Fruit fly (Drosophila melanogaster) whole organism, embryonic: ENCODE results near the gene Oatp26F.

Experiments
- CG10209 ChIP-seq: fragments of 200-800 bp; sonication (Bioruptor generic); optimal IDR thresholded peaks from 3 replicates; lab custom pipeline; 2017; ENCODE audit warnings: missing biosample characterization, mild to moderate bottlenecking, missing genetic modification characterization, missing genetic modification reagents
- CG10267 ChIP-seq: fragments of 200-800 bp; sonication (Bioruptor generic); optimal IDR thresholded peaks from 2 replicates; lab custom pipeline; 2018; ENCODE audit warnings: missing biosample characterization, mild to moderate bottlenecking, missing genetic modification characterization, moderate library complexity
- CG13287 ChIP-seq: fragments of 200-800 bp; sonication (Bioruptor generic); IDR thresholded peaks from 2 replicates; pipeline ENCODE4 v1.3.6; 2022; ENCODE audit warnings: missing biosample characterization, missing genetic modification characterization; ENCODE audit not compliant: partially characterized antibody
- CG14014 ChIP-seq: fragments of 200-800 bp; sonication (Bioruptor generic); IDR thresholded peaks from 2 replicates; pipeline ENCODE4 v1.3.6; 2022; ENCODE audit warnings: missing biosample characterization, missing genetic modification characterization
- CG14710 ChIP-seq: fragments of 200-800 bp; sonication (Bioruptor generic); optimal IDR thresholded peaks from 3 replicates; lab custom pipeline; 2019; ENCODE audit warnings: missing biosample characterization, mild to moderate bottlenecking, missing genetic modification characterization, moderate library complexity
- CG15514 ChIP-seq: fragments of 200-800 bp; sonication (Bioruptor generic); optimal IDR thresholded peaks from 3 replicates; lab custom pipeline; 2017; ENCODE audit warnings: missing biosample characterization, missing genetic modification characterization, mild to moderate bottlenecking, moderate library complexity, missing genetic modification reagents
- CG17359 ChIP-seq: fragments of 200-800 bp; sonication (Bioruptor generic); optimal IDR thresholded peaks from 3 replicates; lab custom pipeline; 2018; ENCODE audit warnings: missing biosample characterization, mild to moderate bottlenecking, missing genetic modification characterization, moderate library complexity
- CG17802 ChIP-seq: fragments of 200-800 bp; sonication (Bioruptor generic); optimal IDR thresholded peaks from 2 replicates; lab custom pipeline; 2018; ENCODE audit warnings: missing biosample characterization, mild to moderate bottlenecking, missing genetic modification characterization, moderate library complexity
- CG18476 ChIP-seq: fragments of 200-800 bp; sonication (Bioruptor generic); optimal IDR thresholded peaks from 2 replicates; lab custom pipeline; 2016; ENCODE audit warnings: missing biosample characterization, mild to moderate bottlenecking, missing genetic modification characterization
- CG30020 ChIP-seq: fragments of 200-800 bp; optimal IDR thresholded peaks from 2 replicates; lab custom pipeline; 2019; ENCODE audit warnings: missing biosample characterization, mild to moderate bottlenecking, missing genetic modification characterization, moderate library complexity
- CG30403 ChIP-seq: fragments of 200-800 bp; sonication (Bioruptor generic); optimal IDR thresholded peaks from 3 replicates; lab custom pipeline; 2016; ENCODE audit warnings: missing biosample characterization, missing genetic modification characterization
- CG4617 ChIP-seq: fragments of 200-800 bp; sonication (Bioruptor generic); optimal IDR thresholded peaks from 3 replicates; lab custom pipeline; 2016; ENCODE audit warnings: missing biosample characterization, missing genetic modification characterization, borderline replicate concordance
- CG7745 ChIP-seq: fragments of 200-800 bp; sonication (Bioruptor generic); optimal IDR thresholded peaks from 2 replicates; lab custom pipeline; 2018; ENCODE audit warnings: missing biosample characterization, mild to moderate bottlenecking, missing genetic modification characterization, moderate library complexity
- CG7839 ChIP-seq: fragments of 200-800 bp; sonication (Bioruptor generic); optimal IDR thresholded peaks from 3 replicates; lab custom pipeline; 2018; ENCODE audit warnings: missing biosample characterization, mild to moderate bottlenecking, missing genetic modification characterization, moderate library complexity
- CG9797 ChIP-seq: fragments of 200-800 bp; sonication (Bioruptor generic); optimal IDR thresholded peaks from 3 replicates; lab custom pipeline; 2018; ENCODE audit warnings: missing biosample characterization, mild to moderate bottlenecking, missing genetic modification characterization
- Dp ChIP-seq: fragments of 200-800 bp; sonication (Bioruptor generic); optimal IDR thresholded peaks from 2 replicates; lab custom pipeline; 2018; ENCODE audit warnings: missing biosample characterization, mild to moderate bottlenecking, missing genetic modification characterization, moderate library complexity
- E2f2 ChIP-seq: fragments of 200-800 bp; sonication (Bioruptor generic); IDR thresholded peaks from 2 replicates; pipeline ENCODE4 v1.3.6; 2022; ENCODE audit warnings: missing biosample characterization, missing genetic modification characterization
- Hey ChIP-seq: fragments of 200-800 bp; sonication (Bioruptor generic); optimal IDR thresholded peaks from 3 replicates; lab custom pipeline; 2018; ENCODE audit warnings: missing biosample characterization, mild to moderate bottlenecking, missing genetic modification characterization
- MBD-R2 ChIP-seq: fragments of 200-800 bp; sonication (Bioruptor generic); IDR thresholded peaks from 2 replicates; pipeline ENCODE4 v1.3.6; 2022; ENCODE audit warnings: missing biosample characterization, missing genetic modification characterization
- MESR4 ChIP-seq: fragments of 200-800 bp; sonication (Bioruptor generic); optimal IDR thresholded peaks from 2 replicates; lab custom pipeline; 2018; ENCODE audit warnings: missing biosample characterization, mild to moderate bottlenecking, missing genetic modification characterization, moderate library complexity
- Med ChIP-seq: fragments of 200-800 bp; sonication (Bioruptor generic); peaks from one replicate; lab custom pipeline; 2016; ENCODE audit warnings: missing biosample characterization, missing genetic modification characterization, mild to moderate bottlenecking, inconsistent platforms, moderate library complexity
- Nf-YB ChIP-seq: fragments of 200-800 bp; sonication (Bioruptor generic); optimal IDR thresholded peaks from 3 replicates; lab custom pipeline; 2019; ENCODE audit warnings: missing biosample characterization, mild to moderate bottlenecking, missing genetic modification characterization, moderate library complexity
- YL-1 ChIP-seq: fragments of 200-800 bp; sonication (Bioruptor generic); optimal IDR thresholded peaks from 3 replicates; lab custom pipeline; 2017; ENCODE audit warnings: missing biosample characterization, mild to moderate bottlenecking, missing genetic modification characterization
- br ChIP-seq: fragments of >200 bp; optimal IDR thresholded peaks from 2 replicates; lab custom pipeline; 2017
- caup ChIP-seq: fragments of 200-800 bp; sonication (Bioruptor generic); optimal IDR thresholded peaks from 3 replicates; lab custom pipeline; 2017; ENCODE audit warnings: missing biosample characterization, mild to moderate bottlenecking, missing genetic modification characterization, moderate library complexity; ENCODE audit not compliant: severe bottlenecking
- crp ChIP-seq, 2 experiments: fragments of 200-800 bp; sonication (Bioruptor generic); optimal IDR thresholded peaks; 2 replicates in 1 of 2; 3 replicates in 1 of 2; lab custom pipeline; 2017; ENCODE audit warnings: missing biosample characterization in 2 of 2, missing genetic modification characterization in 2 of 2, mild to moderate bottlenecking in 1 of 2, moderate library complexity in 1 of 2
- danr ChIP-seq: fragments of 200-800 bp; sonication (Bioruptor generic); IDR thresholded peaks from 2 replicates; pipeline ENCODE4 v1.3.6; 2022; ENCODE audit warnings: missing biosample characterization, missing genetic modification characterization
- dm ChIP-seq: fragments of 200-800 bp; sonication (Bioruptor generic); optimal IDR thresholded peaks from 3 replicates; lab custom pipeline; 2016; ENCODE audit warnings: missing biosample characterization, missing genetic modification characterization
- ems ChIP-seq: fragments of 200-800 bp; sonication (Bioruptor generic); optimal IDR thresholded peaks from 3 replicates; lab custom pipeline; 2016; ENCODE audit warnings: missing biosample characterization, missing genetic modification characterization
- exex ChIP-seq: fragments of 200-800 bp; sonication (Bioruptor generic); optimal IDR thresholded peaks from 4 replicates; lab custom pipeline; 2018; ENCODE audit warnings: missing biosample characterization, mild to moderate bottlenecking, missing genetic modification characterization, moderate library complexity
- fd3F ChIP-seq: fragments of 200-800 bp; sonication (Bioruptor generic); optimal IDR thresholded peaks from 2 replicates; lab custom pipeline; 2018; ENCODE audit warnings: missing biosample characterization, mild to moderate bottlenecking, missing genetic modification characterization, moderate library complexity
- gfzf ChIP-seq: fragments of 200-800 bp; sonication (Bioruptor generic); optimal IDR thresholded peaks from 2 replicates; lab custom pipeline; 2016; ENCODE audit warnings: missing biosample characterization, mild to moderate bottlenecking, missing genetic modification characterization, moderate library complexity
- gro ChIP-seq: fragments of 200-800 bp; sonication (Bioruptor generic); optimal IDR thresholded peaks from 2 replicates; lab custom pipeline; 2016; ENCODE audit warnings: missing biosample characterization, missing genetic modification characterization
- jigr1 ChIP-seq: fragments of 200-800 bp; sonication (Bioruptor generic); IDR thresholded peaks from 3 replicates; pipeline ENCODE4 v1.3.6; 2022; ENCODE audit warnings: missing biosample characterization, missing genetic modification characterization
- luna ChIP-seq: fragments of 200-800 bp; sonication (Bioruptor generic); optimal IDR thresholded peaks from 2 replicates; lab custom pipeline; 2016; ENCODE audit warnings: missing biosample characterization, missing genetic modification characterization
- oc ChIP-seq: fragments of 200-800 bp; sonication (Bioruptor generic); optimal IDR thresholded peaks from 2 replicates; lab custom pipeline; 2018; ENCODE audit warnings: missing biosample characterization, mild to moderate bottlenecking, missing genetic modification characterization, moderate library complexity
- phol ChIP-seq: fragments of 200-800 bp; sonication (Bioruptor generic); optimal IDR thresholded peaks from 3 replicates; lab custom pipeline; 2018; ENCODE audit warnings: missing biosample characterization, mild to moderate bottlenecking, missing genetic modification characterization, moderate library complexity
- pum ChIP-seq: fragments of 200-800 bp; sonication (Bioruptor generic); optimal IDR thresholded peaks from 2 replicates; lab custom pipeline; 2016; ENCODE audit warnings: missing biosample characterization, missing genetic modification characterization
- pzg ChIP-seq: fragments of 200-800 bp; sonication (Bioruptor generic); optimal IDR thresholded peaks from 3 replicates; lab custom pipeline; 2018; ENCODE audit warnings: missing biosample characterization, mild to moderate bottlenecking, missing genetic modification characterization, moderate library complexity
- run ChIP-seq: fragments of 200-800 bp; sonication (Bioruptor generic); optimal IDR thresholded peaks from 3 replicates; lab custom pipeline; 2018; ENCODE audit warnings: missing biosample characterization, mild to moderate bottlenecking, missing genetic modification characterization
- sens-2 ChIP-seq: fragments of 200-800 bp; sonication (Bioruptor generic); IDR thresholded peaks from 2 replicates; pipeline ENCODE4 v1.3.6; 2022; ENCODE audit warnings: missing biosample characterization, missing genetic modification characterization
- stwl ChIP-seq: fragments of 200-800 bp; sonication (Bioruptor generic); optimal IDR thresholded peaks from 3 replicates; lab custom pipeline; 2018; ENCODE audit warnings: missing biosample characterization, mild to moderate bottlenecking, missing genetic modification characterization, moderate library complexity
- trem ChIP-seq: fragments of 200-800 bp; optimal IDR thresholded peaks from 3 replicates; lab custom pipeline; 2019; ENCODE audit warnings: missing biosample characterization, mild to moderate bottlenecking, missing genetic modification characterization, moderate library complexity
- vnd ChIP-seq: fragments of 200-800 bp; sonication (Bioruptor generic); IDR thresholded peaks from 3 replicates; pipeline ENCODE4 v1.3.6; 2022; ENCODE audit warnings: missing biosample characterization, missing genetic modification characterization; ENCODE audit not compliant: partially characterized antibody
- vvl ChIP-seq: fragments of 200-800 bp; sonication (Bioruptor generic); IDR thresholded peaks from 2 replicates; pipeline ENCODE4 v1.3.6; 2022; ENCODE audit warnings: missing biosample characterization, missing genetic modification characterization
- wek ChIP-seq: fragments of 200-800 bp; sonication (Bioruptor generic); optimal IDR thresholded peaks from 3 replicates; lab custom pipeline; 2018; ENCODE audit warnings: missing biosample characterization, mild to moderate bottlenecking, missing genetic modification characterization, moderate library complexity

Gene Oatp26F

DNA sequence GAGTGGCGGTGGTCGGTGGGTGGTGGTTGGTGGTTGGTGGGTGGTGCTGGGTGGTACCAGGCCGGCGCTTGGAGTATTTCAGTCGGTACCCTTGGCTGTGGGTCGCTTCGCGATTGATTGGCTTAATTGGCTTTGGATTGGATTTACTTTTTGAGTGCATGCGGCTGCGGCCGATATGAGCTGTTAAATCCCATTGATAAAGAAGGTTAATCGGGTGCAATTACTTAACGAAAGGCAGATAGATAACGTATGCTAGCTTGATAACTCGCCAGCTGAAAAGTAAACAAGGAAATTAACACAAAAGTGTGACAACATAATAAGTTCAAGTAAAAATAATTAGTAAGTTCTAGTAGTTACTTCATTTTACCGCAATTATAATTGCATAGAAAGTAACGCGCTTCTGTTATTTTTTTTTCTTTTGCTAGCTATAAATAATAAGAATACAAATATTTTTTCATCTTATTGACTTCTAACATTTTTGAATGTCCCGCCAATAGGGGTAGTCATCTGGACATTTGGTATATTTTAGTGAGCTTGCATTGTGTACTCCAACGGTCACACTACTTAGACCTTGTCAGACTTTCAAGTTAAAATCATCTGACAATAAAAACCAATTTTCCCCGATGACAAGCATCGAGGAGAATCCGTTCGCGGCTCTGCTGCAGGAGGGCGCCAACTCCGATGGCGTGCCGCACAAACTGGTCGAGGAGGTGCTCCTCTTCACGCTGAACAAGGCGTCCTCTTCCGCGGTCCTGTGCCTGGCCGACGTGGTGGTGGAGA is 26.0 kb upstream of the Oatp26F start, which contains the start of the genes CG31636 and Ube4A:
Gene CG31636, minus strand, starts transcription at position 184 of the 780 bp plus-strand sequence.
Gene Ube4A, plus strand, starts transcription at position 549 of the 780 bp plus-strand sequence.
- no peak for TF ChIP-seq CG15514
- peak; percentile 82 for TF ChIP-seq MESR4 (GFP tag; lab: Kevin White, UChicago)
- TF ChIP-seq CG30403 (GFP tag; lab: Kevin White, UChicago): no peak
- TF ChIP-seq YL-1 (GFP tag; lab: Kevin White, UChicago): peak; percentile 30
- peak; percentile 88 for TF ChIP-seq CG4617
- no peak for TF ChIP-seq caup (GFP tag; lab: Kevin White, UChicago)
- no peak for TF ChIP-seq dm (GFP tag; lab: Kevin White, UChicago)
- TF ChIP-seq run: no peak
- TF ChIP-seq wek (GFP tag; lab: Kevin White, UChicago): peak; percentile 96
- no peak for TF ChIP-seq fd3F (GFP tag; lab: Kevin White, UChicago)
- no peak for TF ChIP-seq luna
- no peak for TF ChIP-seq CG10209
- peak; percentile 86 for TF ChIP-seq CG7745 (tag; lab: Kevin White, UChicago)
- peak; percentile 11 for TF ChIP-seq CG14710 (tag; lab: Kevin White, UChicago)
- TF ChIP-seq E2f2: peak; percentile 94
- TF ChIP-seq exex (tag; lab: Kevin White, UChicago): peak; percentile 82
- TF ChIP-seq br (lab: Kevin White, UChicago): no peak
- no peak for TF ChIP-seq CG7839 (tag; lab: Kevin White, UChicago)
- TF ChIP-seq CG17359 (tag; lab: Kevin White, UChicago): no peak
- TF ChIP-seq pzg (GFP tag; lab: Kevin White, UChicago): peak; percentile 67
- peak; percentile 42 for TF ChIP-seq stwl (tag; lab: Kevin White, UChicago)
- 0 out of 2 replicates have a peak, but pooled peaks have one; percentile 26 for TF ChIP-seq sens-2
- 0 out of 2 replicates have a peak, but pooled peaks have one; percentile 19 for TF ChIP-seq CG13287 (GFP tag; lab: Robert Waterston, UW)
- TF ChIP-seq trem: peak; percentile 10
- no peak for TF ChIP-seq gro (GFP tag; lab: Kevin White, UChicago)
- TF ChIP-seq Nf-YB (GFP tag; lab: Kevin White, UChicago): no peak
- TF ChIP-seq CG18476 (GFP tag; lab: Kevin White, UChicago): no peak
- TF ChIP-seq Dp (GFP tag; lab: Kevin White, UChicago): peak; percentile 94
- TF ChIP-seq oc (tag; lab: Kevin White, UChicago): no peak
- TF ChIP-seq CG30020 (tag; lab: Kevin White, UChicago): no peak
- peak; percentile 66 for TF ChIP-seq MBD-R2 (GFP tag; lab: Robert Waterston, UW)
- 0 out of 3 replicates have a peak, but pooled peaks have one; percentile 37 for TF ChIP-seq vnd (GFP tag; lab: Robert Waterston, UW)
- peak; percentile 75 for TF ChIP-seq Med
- TF ChIP-seq ems: no peak
- TF ChIP-seq jigr1 (GFP tag; lab: Robert Waterston, UW): no peak
- peak; percentile 24 for TF ChIP-seq CG17802
- TF ChIP-seq CG10267: peak; percentile 22
- no peak for TF ChIP-seq CG14014
- no peak for TF ChIP-seq phol (tag; lab: Kevin White, UChicago)
- TF ChIP-seq crp (GFP tag; optimal IDR thresholded peaks at IDR 0.05; lab: Kevin White, UChicago): peak in 1 of 2 experiments; percentile 25
- no peak for TF ChIP-seq Hey (tag; lab: Kevin White, UChicago)
- TF ChIP-seq pum (GFP tag; lab: Kevin White, UChicago): no peak
- TF ChIP-seq gfzf: peak; percentile 74
- no peak for TF ChIP-seq vvl (GFP tag; lab: Robert Waterston, UW)
- no peak for TF ChIP-seq danr (GFP tag; lab: Robert Waterston, UW)
- TF ChIP-seq CG9797: peak; percentile 69
